Fruit fly (Drosophila melanogaster): ENCODE measurements around the gene TSG101.

TSG101 gene

dm6 chr3L:16893647-16894046 is 51.6 kb downstream of the TSG101 start (continued):
- TF ChIP-seq grau (tag; optimal IDR thresholded peaks at IDR 0.05) = peak; percentile 41
- peak; percentile 33; the same call in 1 of the 2 replicates for TF ChIP-seq Rfx (GFP tag; IDR thresholded peaks at IDR 0.05)
- no peak for TF ChIP-seq CG8359 (GFP tag; optimal IDR thresholded peaks at IDR 0.05; ENCODE audit: borderline replicate concordance)
- no peak for TF ChIP-seq jigr1 (GFP tag; IDR thresholded peaks at IDR 0.05)
- TF ChIP-seq Ptx1 (GFP tag; IDR thresholded peaks at IDR 0.05) = peak; percentile 41; the same call in 1 of the 2 replicates
- TF ChIP-seq Med (GFP tag) = peak; percentile 76
- TF ChIP-seq B-H2 (GFP tag; optimal IDR thresholded peaks at IDR 0.05) = no peak
- peak; percentile 22 for TF ChIP-seq Sox102F (GFP tag; optimal IDR thresholded peaks at IDR 0.05)
- TF ChIP-seq gro (GFP tag; optimal IDR thresholded peaks at IDR 0.05) = peak; percentile 1
- TF ChIP-seq CG7839 (tag; optimal IDR thresholded peaks at IDR 0.05) = peak; percentile 50
- TF ChIP-seq CG13424 (tag; optimal IDR thresholded peaks at IDR 0.05) = peak; percentile 32
- peak; percentile 65 for TF ChIP-seq CG2678 (tag; optimal IDR thresholded peaks at IDR 0.05)
- no peak for TF ChIP-seq gfzf (GFP tag; optimal IDR thresholded peaks at IDR 0.05)
- peak; percentile 21 for TF ChIP-seq nmo (GFP tag; optimal IDR thresholded peaks at IDR 0.05)
- peak; percentile 38 for TF ChIP-seq CG17385 (GFP tag; optimal IDR thresholded peaks at IDR 0.05)
- TF ChIP-seq C15 (GFP tag; IDR thresholded peaks at IDR 0.05) = no peak
- TF ChIP-seq CG4854 (GFP tag; optimal IDR thresholded peaks at IDR 0.05) = no peak
- TF ChIP-seq gem (tag; optimal IDR thresholded peaks at IDR 0.05) = peak; percentile 54
- TF ChIP-seq Poxn (GFP tag; IDR thresholded peaks at IDR 0.05) = no peak
- TF ChIP-seq kah (GFP tag; optimal IDR thresholded peaks at IDR 0.05) = no peak
- TF ChIP-seq pros (GFP tag; optimal IDR thresholded peaks at IDR 0.05) = no peak
- no peak for TF ChIP-seq tap (tag; optimal IDR thresholded peaks at IDR 0.05)
- no peak for TF ChIP-seq dmrt11E (tag; optimal IDR thresholded peaks at IDR 0.05)
- TF ChIP-seq CG11456 (GFP tag; IDR thresholded peaks at IDR 0.05) = no peak
- peak; percentile 25 for TF ChIP-seq CG15011 (GFP tag; optimal IDR thresholded peaks at IDR 0.05)
- TF ChIP-seq Myb (GFP tag; optimal IDR thresholded peaks at IDR 0.05) = no peak
- peak; percentile 59; the same call in 2 of the 3 replicates for TF ChIP-seq CG11695 (GFP tag; IDR thresholded peaks at IDR 0.05)
- peak; percentile 31 for TF ChIP-seq Hmr (GFP tag; optimal IDR thresholded peaks at IDR 0.05)
- peak; percentile 7 for TF ChIP-seq Dek (tag; optimal IDR thresholded peaks at IDR 0.05)
- TF ChIP-seq caup (GFP tag; optimal IDR thresholded peaks at IDR 0.05; ENCODE audit: severe bottlenecking) = peak; percentile 33
- no peak for TF ChIP-seq tio (GFP tag; optimal IDR thresholded peaks at IDR 0.05)
- TF ChIP-seq CG10209 (GFP tag; optimal IDR thresholded peaks at IDR 0.05) = peak; percentile 9
- no peak for TF ChIP-seq CG17361 (GFP tag; IDR thresholded peaks at IDR 0.05)
- TF ChIP-seq otp (GFP tag; IDR thresholded peaks at IDR 0.05) = no peak
- no peak for TF ChIP-seq Lpt (GFP tag; optimal IDR thresholded peaks at IDR 0.05)
- peak; percentile 7 for TF ChIP-seq CG12769 (tag; optimal IDR thresholded peaks at IDR 0.05)
- peak; percentile 2 for TF ChIP-seq phol (tag; optimal IDR thresholded peaks at IDR 0.05)
- TF ChIP-seq CG2120 (GFP tag; optimal IDR thresholded peaks at IDR 0.05) = peak; percentile 57
- peak; percentile 58 for TF ChIP-seq row (GFP tag; IDR thresholded peaks at IDR 0.05)
- peak; percentile 26; the same call in 1 of the 2 replicates for TF ChIP-seq CG10366 (GFP tag; IDR thresholded peaks at IDR 0.05)
- TF ChIP-seq dysf (GFP tag; IDR thresholded peaks at IDR 0.05) = peak; percentile 40; the same call in 1 of the 3 replicates
- no peak for TF ChIP-seq Dp (GFP tag; optimal IDR thresholded peaks at IDR 0.05)
- peak; percentile 64 for TF ChIP-seq lab (GFP tag; optimal IDR thresholded peaks at IDR 0.05)
- TF ChIP-seq rib (GFP tag; IDR thresholded peaks at IDR 0.05) = no peak
- TF ChIP-seq CG15514 (GFP tag; optimal IDR thresholded peaks at IDR 0.05) = peak; percentile 19
- TF ChIP-seq CG12659 (GFP tag; optimal IDR thresholded peaks at IDR 0.05) = peak; percentile 18
- TF ChIP-seq Fer3 (tag; optimal IDR thresholded peaks at IDR 0.05) = no peak
- peak; percentile 41 for TF ChIP-seq CoRest (tag; optimal IDR thresholded peaks at IDR 0.05)
- peak; percentile 15 for TF ChIP-seq unpg (GFP tag; optimal IDR thresholded peaks at IDR 0.05)
- no peak for TF ChIP-seq fu2 (GFP tag; optimal IDR thresholded peaks at IDR 0.05)
